Worm (Caenorhabditis elegans) whole organism, mixed stage, embryonic: Measurements from ENCODE around the gene sfxn-2.

Source experiments
- elt-3 ChIP-seq: fragments of 150-350 bp; optimal IDR thresholded peaks from 2 replicates; lab custom pipeline; 2014; ENCODE audit warnings: missing biosample characterization, missing genetic modification characterization
- nhr-237 ChIP-seq: fragments of 150-350 bp; optimal IDR thresholded peaks from 2 replicates; lab custom pipeline; 2014; ENCODE audit warnings: missing biosample characterization, missing genetic modification characterization
- unc-39 ChIP-seq: fragments of 150-350 bp; optimal IDR thresholded peaks from 2 replicates; lab custom pipeline; 2014; ENCODE audit warnings: missing biosample characterization, missing genetic modification characterization

DNA sequence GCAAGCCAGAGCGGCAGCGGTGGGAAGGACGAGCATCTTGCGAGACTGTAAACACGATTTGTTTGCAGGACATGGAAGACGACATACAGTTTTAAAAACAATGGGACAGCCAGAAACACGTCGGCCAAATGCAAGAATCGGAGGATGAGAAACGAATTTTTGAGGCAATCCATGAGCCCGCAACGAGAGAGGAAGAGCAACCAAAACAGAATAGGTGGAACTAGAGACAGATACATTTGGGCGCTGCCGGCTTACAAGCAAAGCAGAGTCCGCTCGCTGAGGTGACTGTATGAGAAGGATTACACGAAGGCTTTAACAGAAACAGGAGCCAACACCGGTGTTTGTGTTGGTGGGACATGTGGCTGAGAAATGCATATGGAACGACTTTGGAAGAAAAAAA is 36.4 kb upstream of the sfxn-2 start:
- TF ChIP-seq elt-3 (tag; lab: Kevin White, UChicago): no peak
- no peak for TF ChIP-seq nhr-237 (tag; lab: Kevin White, UChicago)
- no peak for TF ChIP-seq unc-39
